Worm (Caenorhabditis elegans) whole organism, L1 larva: ENCODE results near the gene F46B6.9.

ENCODE experiments used
- aly-2 ChIP-seq: fragments of 150-350 bp; optimal IDR thresholded peaks from 2 replicates; lab custom pipeline; 2014; ENCODE audit warnings: missing biosample characterization, missing genetic modification characterization
- blmp-1 ChIP-seq: fragments of 150-350 bp; optimal IDR thresholded peaks from 2 replicates; lab custom pipeline; 2014; ENCODE audit warnings: missing biosample characterization, missing genetic modification characterization
- egl-13 ChIP-seq: sonication (generic microtip); optimal IDR thresholded peaks from 2 replicates; lab custom pipeline; 2016; ENCODE audit warnings: missing genotype, missing genetic modification reagents, missing genetic modification characterization, missing compliant biosample characterization
- elt-2 ChIP-seq: sonication (generic microtip); optimal IDR thresholded peaks from 2 replicates; lab custom pipeline; 2016; ENCODE audit warnings: missing genetic modification characterization, mild to moderate bottlenecking, inconsistent platforms, missing compliant biosample characterization, missing genetic modification reagents
- elt-3 ChIP-seq, 6 experiments: fragments of 150-350 bp in 1 of 6; sonication (generic microtip); optimal IDR thresholded peaks; 2 replicates each; lab custom pipeline; 2017 to 2018; ENCODE audit warnings: missing biosample characterization in 6 of 6, missing genetic modification characterization in 6 of 6, inconsistent platforms in 1 of 6
- irx-1 ChIP-seq: sonication (generic microtip); optimal IDR thresholded peaks from 2 replicates; lab custom pipeline; 2016; ENCODE audit warnings: missing genetic modification characterization, missing compliant biosample characterization
- mdl-1 ChIP-seq, 2 experiments: fragments of 150-350 bp; optimal IDR thresholded peaks; 2 replicates each; lab custom pipeline; 2014 to 2017; ENCODE audit warnings: missing biosample characterization in 2 of 2, missing genetic modification characterization in 2 of 2, inconsistent platforms in 1 of 2
- nhr-12 ChIP-seq: sonication (generic microtip); optimal IDR thresholded peaks from 2 replicates; lab custom pipeline; 2017; ENCODE audit warnings: missing biosample characterization, missing genetic modification characterization
- nhr-76 ChIP-seq: sonication (generic microtip); optimal IDR thresholded peaks from 2 replicates; lab custom pipeline; 2017; ENCODE audit warnings: missing biosample characterization, missing genetic modification characterization
- nhr-84 ChIP-seq: sonication (generic microtip); optimal IDR thresholded peaks from 2 replicates; lab custom pipeline; 2017; ENCODE audit warnings: missing biosample characterization, missing genetic modification characterization
- snpc-4 ChIP-seq: fragments of 150-350 bp; optimal IDR thresholded peaks from 2 replicates; lab custom pipeline; 2014; ENCODE audit warnings: missing biosample characterization, missing genetic modification characterization
- tlp-1 ChIP-seq: fragments of 150-350 bp; optimal IDR thresholded peaks from 2 replicates; lab custom pipeline; 2014; ENCODE audit warnings: missing biosample characterization, missing genetic modification characterization
- zag-1 ChIP-seq: fragments of 150-350 bp; optimal IDR thresholded peaks from 2 replicates; lab custom pipeline; 2014; ENCODE audit warnings: missing biosample characterization, missing genetic modification characterization

ce11 chrV:9794997-9795396 is 1.7 kb upstream of the F46B6.9 start:
- TF ChIP-seq nhr-84 (tag; lab: Kevin White, UChicago) (no peak), aly-2 (tag; lab: Kevin White, UChicago) (no peak), nhr-12 (tag; lab: Kevin White, UChicago) (no peak), elt-3 (tag; optimal IDR thresholded peaks at IDR 0.05; lab: Kevin White, UChicago) (no peak), zag-1 (tag; lab: Kevin White, UChicago) (no peak), mdl-1 (tag; optimal IDR thresholded peaks at IDR 0.05; lab: Kevin White, UChicago) (no peak), tlp-1 (no peak), blmp-1 (tag; lab: Kevin White, UChicago) (no peak), nhr-76 (tag; lab: Kevin White, UChicago) (no peak), elt-2 (tag; lab: Kevin White, UChicago) (peak; percentile 7), egl-13 (no peak), irx-1 (no peak), snpc-4 (tag; lab: Kevin White, UChicago) (no peak)
